ENCODE assay signal across 5 worm cellular contexts in the genomic region with DNA sequence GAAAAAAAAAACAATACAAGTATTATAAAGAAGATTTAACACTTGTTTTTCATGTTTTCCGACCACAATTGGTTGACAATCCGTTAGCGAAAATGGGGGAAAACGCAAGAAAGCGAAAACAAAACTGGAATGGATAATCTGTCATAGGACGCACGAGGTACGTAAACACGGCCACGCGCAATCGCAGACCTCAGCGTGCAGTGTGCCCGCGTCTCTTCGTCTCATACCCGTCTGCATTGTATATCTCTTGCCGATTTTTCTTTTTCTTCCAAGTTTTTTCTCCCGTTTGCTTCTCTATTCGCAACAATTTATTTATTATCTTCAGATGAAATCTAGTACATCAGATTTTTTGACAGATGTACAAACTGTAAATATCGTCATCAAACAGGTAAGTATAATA.
TF ChIP-seq lines count a peak whose summit lies in the region.

A gene (plus strand): TSS at position 261 of the 400 bp plus-strand sequence.

TF ChIP-seq in whole organism, L1 larva, 84 proteins besides CTCF, POLR2A, EP300 and RAD21 (continues in another document):
- TF ChIP-seq lin-15B (tag; optimal IDR thresholded peaks at IDR 0.05; lab: Kevin White, UChicago) (no peak), elt-2 (tag; optimal IDR thresholded peaks at IDR 0.05; lab: Kevin White, UChicago) (no peak), ceh-90 (tag; optimal IDR thresholded peaks at IDR 0.05; lab: Kevin White, UChicago) (no peak), lin-39 (tag; optimal IDR thresholded peaks at IDR 0.05; lab: Kevin White, UChicago) (no peak), sox-4 (tag; optimal IDR thresholded peaks at IDR 0.05; lab: Kevin White, UChicago) (no peak), unc-30 (tag; optimal IDR thresholded peaks at IDR 0.05; lab: Kevin White, UChicago) (no peak), nhr-76 (tag; optimal IDR thresholded peaks at IDR 0.05; lab: Kevin White, UChicago) (no peak), ets-5 (GFP tag; IDR thresholded peaks at IDR 0.05; lab: Robert Waterston, UW) (no peak), fkh-10 (GFP tag; optimal IDR thresholded peaks at IDR 0.05; lab: Kevin White, UChicago) (no peak), pax-3 (tag; optimal IDR thresholded peaks at IDR 0.05; lab: Kevin White, UChicago) (no peak), lin-35 (GFP tag; optimal IDR thresholded peaks at IDR 0.05; lab: Kevin White, UChicago) (peak; percentile 40 to 63), aly-2 (tag; optimal IDR thresholded peaks at IDR 0.05; lab: Kevin White, UChicago) (no peak), egl-27 (tag; optimal IDR thresholded peaks at IDR 0.05; lab: Kevin White, UChicago) (no peak), ceh-63 (GFP tag; optimal IDR thresholded peaks at IDR 0.05; lab: Kevin White, UChicago) (no peak), C34B4.2 (tag; optimal IDR thresholded peaks at IDR 0.05; lab: Kevin White, UChicago) (no peak), nhr-85 (tag; lab: Kevin White, UChicago) (peak; percentile 87), tlp-1 (tag; optimal IDR thresholded peaks at IDR 0.05; lab: Kevin White, UChicago) (no peak), rnt-1 (tag; optimal IDR thresholded peaks at IDR 0.05; lab: Kevin White, UChicago) (peak; percentile 57), C04F5.9 (tag; optimal IDR thresholded peaks at IDR 0.05; lab: Kevin White, UChicago) (no peak)

TF ChIP-seq in whole organism, L3 larva, 47 proteins besides CTCF, POLR2A, EP300 and RAD21 (continues in another document):
- no peak for TF ChIP-seq skn-1 (tag; optimal IDR thresholded peaks at IDR 0.05; lab: Kevin White, UChicago)
- TF ChIP-seq elt-2 (tag; optimal IDR thresholded peaks at IDR 0.05; lab: Kevin White, UChicago), result peak; percentile 13
- TF ChIP-seq pha-4 (tag; optimal IDR thresholded peaks at IDR 0.05; lab: Kevin White, UChicago), result no peak
- TF ChIP-seq ama-1 (optimal IDR thresholded peaks at IDR 0.05; lab: Kevin White, UChicago), result no peak
- TF ChIP-seq lsy-12 (tag; optimal IDR thresholded peaks at IDR 0.05; lab: Kevin White, UChicago), result no peak
- peak; percentile 74 for TF ChIP-seq elt-1 (tag; optimal IDR thresholded peaks at IDR 0.05; lab: Kevin White, UChicago)
- no peak for TF ChIP-seq ceh-16 (tag; optimal IDR thresholded peaks at IDR 0.05; lab: Kevin White, UChicago)
- no peak for TF ChIP-seq unc-39 (tag; optimal IDR thresholded peaks at IDR 0.05; lab: Kevin White, UChicago)
- no peak for TF ChIP-seq unc-62 (GFP tag; optimal IDR thresholded peaks at IDR 0.05; lab: Kevin White, UChicago)
- TF ChIP-seq fos-1 (tag; optimal IDR thresholded peaks at IDR 0.05; lab: Kevin White, UChicago), result no peak
- no peak for TF ChIP-seq nhr-237 (tag; optimal IDR thresholded peaks at IDR 0.05; lab: Kevin White, UChicago)
- no peak for TF ChIP-seq fkh-10 (GFP tag; optimal IDR thresholded peaks at IDR 0.05; lab: Kevin White, UChicago)
- no peak for TF ChIP-seq sea-2 (GFP tag; optimal IDR thresholded peaks at IDR 0.05; lab: Kevin White, UChicago)
- no peak for TF ChIP-seq nhr-76 (tag; optimal IDR thresholded peaks at IDR 0.05; lab: Kevin White, UChicago)
- no peak for TF ChIP-seq mml-1 (tag; optimal IDR thresholded peaks at IDR 0.05; lab: Kevin White, UChicago)
- TF ChIP-seq tbx-2 (tag; optimal IDR thresholded peaks at IDR 0.05; lab: Kevin White, UChicago), result no peak
- TF ChIP-seq nhr-12 (tag; optimal IDR thresholded peaks at IDR 0.05; lab: Kevin White, UChicago), result no peak
- no peak for TF ChIP-seq egl-27 (tag; optimal IDR thresholded peaks at IDR 0.05; lab: Kevin White, UChicago)
- peak; percentile 59 for TF ChIP-seq nhr-23 (tag; optimal IDR thresholded peaks at IDR 0.05; lab: Kevin White, UChicago)

TF ChIP-seq in whole organism, early embryonic, 17 proteins besides CTCF, POLR2A, EP300 and RAD21:
- TF ChIP-seq hnd-1 (tag; optimal IDR thresholded peaks at IDR 0.05; lab: Kevin White, UChicago), result no peak
- peak; percentile 58 for TF ChIP-seq hmg-4 (GFP tag; optimal IDR thresholded peaks at IDR 0.05; lab: Kevin White, UChicago)
- peak; percentile 78 for TF ChIP-seq F13C5.2 (tag; optimal IDR thresholded peaks at IDR 0.05; lab: Kevin White, UChicago)

TF ChIP-seq in whole organism, midembryonic, 9 proteins besides CTCF, POLR2A, EP300 and RAD21:
- TF ChIP-seq cog-1 (tag; optimal IDR thresholded peaks at IDR 0.05; lab: Kevin White, UChicago), result peak; percentile 38
- no peak for TF ChIP-seq T22C8.4 (GFP tag; IDR thresholded peaks at IDR 0.05; lab: Robert Waterston, UW)

TF ChIP-seq in whole organism, young adult, 124 proteins besides CTCF, POLR2A, EP300 and RAD21:
- TF ChIP-seq zfh-2 (GFP tag; conservative IDR thresholded peaks at IDR 0.05; lab: Robert Waterston, UW) (0 out of 2 replicates have a peak, but pooled peaks have one; percentile 28), hmg-1.2 (GFP tag; IDR thresholded peaks at IDR 0.05; lab: Robert Waterston, UW) (peak; percentile 25; the same call in 1 of the 2 replicates), ztf-28 (GFP tag; IDR thresholded peaks at IDR 0.05; lab: Robert Waterston, UW) (no peak), attf-5 (GFP tag; optimal IDR thresholded peaks at IDR 0.05; lab: Kevin White, UChicago) (peak; percentile 14), lin-40 (tag; optimal IDR thresholded peaks at IDR 0.05; lab: Kevin White, UChicago) (peak; percentile 40), egrh-3 (GFP tag; IDR thresholded peaks at IDR 0.05; lab: Robert Waterston, UW) (no peak)
